Fruit fly (Drosophila melanogaster) whole organism, prepupa: ENCODE measurements around the gene ru.

Experiments
- Blimp-1 ChIP-seq: fragments of 200-800 bp; sonication (Bioruptor generic); optimal IDR thresholded peaks from 3 replicates; lab custom pipeline; 2017; ENCODE audit warnings: missing biosample characterization, missing genetic modification characterization, mild to moderate bottlenecking, moderate library complexity, missing genetic modification reagents
- CG10631 ChIP-seq: fragments of 200-800 bp; sonication (Bioruptor generic); optimal IDR thresholded peaks from 2 replicates; lab custom pipeline; 2016; ENCODE audit warnings: missing biosample characterization, missing genetic modification characterization
- CG10669 ChIP-seq: fragments of 200-800 bp; sonication (Bioruptor generic); optimal IDR thresholded peaks from 3 replicates; lab custom pipeline; 2018; ENCODE audit warnings: missing biosample characterization, mild to moderate bottlenecking, missing genetic modification characterization, moderate library complexity
- CG11294 ChIP-seq: fragments of 200-800 bp; sonication (Bioruptor generic); IDR thresholded peaks from 2 replicates; pipeline ENCODE4 v1.3.6; 2022; ENCODE audit warnings: missing biosample characterization, missing genetic modification characterization
- CG11762 ChIP-seq: fragments of 200-800 bp; sonication (Bioruptor generic); optimal IDR thresholded peaks from 3 replicates; lab custom pipeline; 2016; ENCODE audit warnings: missing biosample characterization, missing genetic modification characterization; ENCODE audit not compliant: insufficient read depth
- CG11902 ChIP-seq: fragments of 200-800 bp; sonication (Bioruptor generic); optimal IDR thresholded peaks from 3 replicates; lab custom pipeline; 2016; ENCODE audit warnings: missing biosample characterization, missing genetic modification characterization
- CG15336 ChIP-seq: fragments of 200-800 bp; sonication (Bioruptor generic); IDR thresholded peaks from 2 replicates; pipeline ENCODE4 v1.3.6; 2022; ENCODE audit warnings: missing biosample characterization, missing genetic modification characterization
- CG1621 ChIP-seq: fragments of 200-800 bp; sonication (Bioruptor generic); optimal IDR thresholded peaks from 3 replicates; lab custom pipeline; 2018; ENCODE audit warnings: missing biosample characterization, mild to moderate bottlenecking, missing genetic modification characterization
- CG16779 ChIP-seq: fragments of 200-800 bp; sonication (Bioruptor generic); optimal IDR thresholded peaks from 3 replicates; lab custom pipeline; 2017; ENCODE audit warnings: missing biosample characterization, mild to moderate bottlenecking, missing genetic modification characterization
- CG31627 ChIP-seq: fragments of 200-800 bp; sonication (Bioruptor generic); optimal IDR thresholded peaks from 3 replicates; lab custom pipeline; 2016; ENCODE audit warnings: missing biosample characterization, missing genetic modification characterization
- CG32006 ChIP-seq: fragments of 200-800 bp; sonication (Bioruptor generic); optimal IDR thresholded peaks from 3 replicates; lab custom pipeline; 2017; ENCODE audit warnings: missing biosample characterization, mild to moderate bottlenecking, missing genetic modification characterization
- CG34406 ChIP-seq: fragments of 200-800 bp; sonication (Bioruptor generic); optimal IDR thresholded peaks from 3 replicates; lab custom pipeline; 2016; ENCODE audit warnings: missing biosample characterization, missing genetic modification characterization
- CG3919 ChIP-seq: fragments of 200-800 bp; sonication (Bioruptor generic); optimal IDR thresholded peaks from 3 replicates; lab custom pipeline; 2016; ENCODE audit warnings: missing biosample characterization, missing genetic modification characterization
- CG6163 ChIP-seq: fragments of 200-800 bp; sonication (Bioruptor generic); IDR thresholded peaks from 3 replicates; pipeline ENCODE4 v1.3.6; 2022; ENCODE audit warnings: missing biosample characterization, missing genetic modification characterization
- CG6276 ChIP-seq: fragments of 200-800 bp; sonication (Bioruptor generic); optimal IDR thresholded peaks from 2 replicates; lab custom pipeline; 2017; ENCODE audit warnings: missing biosample characterization, mild to moderate bottlenecking, missing genetic modification characterization
- CG6792 ChIP-seq: fragments of 200-800 bp; sonication (Bioruptor generic); optimal IDR thresholded peaks from 3 replicates; lab custom pipeline; 2016; ENCODE audit warnings: missing biosample characterization, missing genetic modification characterization
- CG8119 ChIP-seq: fragments of 200-800 bp; sonication (Bioruptor generic); IDR thresholded peaks from 3 replicates; pipeline ENCODE4 v1.3.6; 2022; ENCODE audit warnings: missing biosample characterization, missing genetic modification characterization
- CG8319 ChIP-seq: fragments of 200-800 bp; sonication (Bioruptor generic); optimal IDR thresholded peaks from 3 replicates; lab custom pipeline; 2016; ENCODE audit warnings: missing biosample characterization, missing genetic modification characterization
- CG9139 ChIP-seq: fragments of 200-800 bp; sonication (Bioruptor generic); optimal IDR thresholded peaks from 3 replicates; lab custom pipeline; 2017; ENCODE audit warnings: missing biosample characterization, mild to moderate bottlenecking, missing genetic modification characterization
- Eip75B ChIP-seq: fragments of 200-800 bp; sonication (Bioruptor generic); optimal IDR thresholded peaks from 3 replicates; lab custom pipeline; 2016; ENCODE audit warnings: missing biosample characterization, missing genetic modification characterization
- Eip78C ChIP-seq: fragments of 200-800 bp; sonication (Bioruptor generic); peaks from one replicate; lab custom pipeline; 2016; ENCODE audit warnings: missing biosample characterization, missing genetic modification characterization
- Eip93F ChIP-seq: fragments of 200-800 bp; sonication (Bioruptor generic); optimal IDR thresholded peaks from 2 replicates; lab custom pipeline; 2016; ENCODE audit warnings: missing biosample characterization, mild to moderate bottlenecking, missing genetic modification characterization
- Ets21C ChIP-seq: fragments of 200-800 bp; sonication (Bioruptor generic); optimal IDR thresholded peaks from 3 replicates; lab custom pipeline; 2016; ENCODE audit warnings: missing biosample characterization, missing genetic modification characterization
- Hr39 ChIP-seq: fragments of 200-800 bp; sonication (Bioruptor generic); optimal IDR thresholded peaks from 2 replicates; lab custom pipeline; 2016; ENCODE audit warnings: missing biosample characterization, missing genetic modification characterization
- Hr4 ChIP-seq: fragments of 200-800 bp; sonication (Bioruptor generic); optimal IDR thresholded peaks from 3 replicates; lab custom pipeline; 2016; ENCODE audit warnings: missing biosample characterization, missing genetic modification characterization
- Met ChIP-seq: fragments of 200-800 bp; sonication (Bioruptor generic); optimal IDR thresholded peaks from 3 replicates; lab custom pipeline; 2016; ENCODE audit warnings: missing biosample characterization, missing genetic modification characterization
- OdsH ChIP-seq: fragments of 200-800 bp; sonication (Bioruptor generic); optimal IDR thresholded peaks from 3 replicates; lab custom pipeline; 2016; ENCODE audit warnings: missing biosample characterization, missing genetic modification characterization
- Smox ChIP-seq: fragments of 200-800 bp; sonication (Bioruptor generic); optimal IDR thresholded peaks from 3 replicates; lab custom pipeline; 2016; ENCODE audit warnings: missing biosample characterization, missing genetic modification characterization
- Sox102F ChIP-seq: fragments of 200-800 bp; sonication (Bioruptor generic); optimal IDR thresholded peaks from 2 replicates; lab custom pipeline; 2016; ENCODE audit warnings: missing biosample characterization, mild to moderate bottlenecking, missing genetic modification characterization
- Sox14 ChIP-seq: fragments of 200-800 bp; sonication (Bioruptor generic); optimal IDR thresholded peaks from 3 replicates; lab custom pipeline; 2016; ENCODE audit warnings: missing biosample characterization, missing genetic modification characterization
- Sox15 ChIP-seq: fragments of 200-800 bp; sonication (Bioruptor generic); optimal IDR thresholded peaks from 3 replicates; lab custom pipeline; 2016; ENCODE audit warnings: missing biosample characterization, missing genetic modification characterization
- achi ChIP-seq: fragments of 200-800 bp; sonication (Bioruptor generic); optimal IDR thresholded peaks from 3 replicates; lab custom pipeline; 2016; ENCODE audit warnings: missing biosample characterization, missing genetic modification characterization
- acj6 ChIP-seq: fragments of 200-800 bp; sonication (Bioruptor generic); optimal IDR thresholded peaks from 3 replicates; lab custom pipeline; 2016; ENCODE audit warnings: missing biosample characterization, missing genetic modification characterization
- cyc ChIP-seq: fragments of 200-800 bp; sonication (Bioruptor generic); optimal IDR thresholded peaks from 3 replicates; lab custom pipeline; 2016; ENCODE audit warnings: missing biosample characterization, missing genetic modification characterization
- dac ChIP-seq: fragments of 200-800 bp; sonication (Bioruptor generic); optimal IDR thresholded peaks from 2 replicates; lab custom pipeline; 2017; ENCODE audit warnings: missing biosample characterization, mild to moderate bottlenecking, missing genetic modification characterization
- dsx ChIP-seq: fragments of 200-800 bp; optimal IDR thresholded peaks from 3 replicates; lab custom pipeline; 2019; ENCODE audit warnings: missing biosample characterization, mild to moderate bottlenecking, missing genetic modification characterization, moderate library complexity; ENCODE audit not compliant: poor library complexity, severe bottlenecking
- eg ChIP-seq: fragments of 200-800 bp; sonication (Bioruptor generic); IDR thresholded peaks from 3 replicates; pipeline ENCODE4 v1.3.6; 2022; ENCODE audit warnings: missing biosample characterization, missing genetic modification characterization
- esn ChIP-seq: fragments of 200-800 bp; sonication (Bioruptor generic); optimal IDR thresholded peaks from 2 replicates; lab custom pipeline; 2016; ENCODE audit warnings: missing biosample characterization, mild to moderate bottlenecking, missing genetic modification characterization, moderate library complexity
- fd59A ChIP-seq: fragments of 200-800 bp; sonication (Bioruptor generic); optimal IDR thresholded peaks from 2 replicates; lab custom pipeline; 2017; ENCODE audit warnings: missing biosample characterization, mild to moderate bottlenecking, missing genetic modification characterization, missing genetic modification reagents
- fd85E ChIP-seq: fragments of 200-800 bp; sonication (Bioruptor generic); optimal IDR thresholded peaks from 3 replicates; lab custom pipeline; 2016; ENCODE audit warnings: missing biosample characterization, missing genetic modification characterization
- fkh ChIP-seq: fragments of 200-800 bp; sonication (Bioruptor generic); optimal IDR thresholded peaks from 3 replicates; lab custom pipeline; 2017; ENCODE audit warnings: missing biosample characterization, mild to moderate bottlenecking, missing genetic modification characterization, moderate library complexity
- lz ChIP-seq: fragments of 200-800 bp; sonication (Bioruptor generic); optimal IDR thresholded peaks from 3 replicates; lab custom pipeline; 2016; ENCODE audit warnings: missing biosample characterization, missing genetic modification characterization
- net ChIP-seq: fragments of 200-800 bp; sonication (Bioruptor generic); optimal IDR thresholded peaks from 3 replicates; lab custom pipeline; 2016; ENCODE audit warnings: missing biosample characterization, missing genetic modification characterization
- pdm3 ChIP-seq: fragments of 200-800 bp; sonication (Bioruptor generic); optimal IDR thresholded peaks from 3 replicates; lab custom pipeline; 2016; ENCODE audit warnings: missing biosample characterization, missing genetic modification characterization
- salr ChIP-seq, 2 experiments: fragments of 200-800 bp; sonication (Bioruptor generic); optimal IDR thresholded peaks; 3 replicates each; lab custom pipeline; 2016 to 2018; ENCODE audit warnings: missing biosample characterization in 2 of 2, missing genetic modification characterization in 2 of 2, mild to moderate bottlenecking in 1 of 2
- svp ChIP-seq: fragments of 200-800 bp; sonication (Bioruptor generic); peaks from one replicate; lab custom pipeline; 2016; ENCODE audit warnings: missing biosample characterization, missing genetic modification characterization
- topi ChIP-seq: fragments of 200-800 bp; sonication (Bioruptor generic); optimal IDR thresholded peaks from 3 replicates; lab custom pipeline; 2016; ENCODE audit warnings: missing biosample characterization, missing genetic modification characterization

ru gene

dm6 chr3L:1370939-1371338 is 511 bp downstream of the ru start (continued):
- TF ChIP-seq fkh (no peak), CG15336 (GFP tag; lab: Robert Waterston, UW) (peak; percentile 82), acj6 (GFP tag; lab: Kevin White, UChicago) (peak; percentile 53), CG3919 (GFP tag; lab: Kevin White, UChicago) (peak; percentile 22), cyc (GFP tag; lab: Kevin White, UChicago) (no peak), CG1621 (tag; lab: Kevin White, UChicago) (peak; percentile 8), dsx (GFP tag; lab: Kevin White, UChicago) (no peak), Sox15 (GFP tag; lab: Kevin White, UChicago) (peak; percentile 11), dac (GFP tag; lab: Kevin White, UChicago) (peak; percentile 18), Hr39 (GFP tag; lab: Kevin White, UChicago) (peak; percentile 47), CG9139 (GFP tag; lab: Kevin White, UChicago) (no peak), eg (GFP tag; lab: Robert Waterston, UW) (peak; percentile 75), CG11902 (no peak), CG6276 (peak; percentile 27), Blimp-1 (GFP tag; lab: Kevin White, UChicago) (no peak), pdm3 (peak; percentile 51), fd85E (GFP tag; lab: Kevin White, UChicago) (no peak), OdsH (peak; percentile 66), Eip78C (GFP tag; lab: Kevin White, UChicago) (peak; percentile 86)
- TF ChIP-seq, all 60 proteins: peak for 35

dm6 chr3L:1374438-1375133 is 4.2 kb downstream of the ru start:
- TF ChIP-seq OdsH (peak; percentile 73), fkh (no peak), CG11902 (no peak), CG10631 (GFP tag; lab: Kevin White, UChicago) (peak; percentile 55), CG10669 (GFP tag; lab: Kevin White, UChicago) (no peak), CG31627 (peak; percentile 74), Eip75B (GFP tag; lab: Kevin White, UChicago) (peak; percentile 45), CG8319 (GFP tag; lab: Kevin White, UChicago) (no peak), topi (peak; percentile 37), CG32006 (peak; percentile 79), Eip78C (GFP tag; lab: Kevin White, UChicago) (peak; percentile 90), Met (GFP tag; lab: Kevin White, UChicago) (peak; percentile 76), Sox14 (GFP tag; lab: Kevin White, UChicago) (peak; percentile 73), Sox102F (GFP tag; lab: Kevin White, UChicago) (peak; percentile 69), Hr4 (peak; percentile 82), achi (peak; percentile 48), fd59A (GFP tag; lab: Kevin White, UChicago) (peak; percentile 12), lz (GFP tag; lab: Kevin White, UChicago) (peak; percentile 67), CG6276 (peak; percentile 31), CG6792 (peak; percentile 56), CG11762 (GFP tag; lab: Kevin White, UChicago) (no peak), pdm3 (peak; percentile 74), Blimp-1 (GFP tag; lab: Kevin White, UChicago) (no peak), CG1621 (tag; lab: Kevin White, UChicago) (peak; percentile 10), CG11294 (peak; percentile 44; the same call in 1 of the 2 replicates), CG9139 (GFP tag; lab: Kevin White, UChicago) (no peak), CG34406 (GFP tag; lab: Kevin White, UChicago) (peak; percentile 78), net (GFP tag; lab: Kevin White, UChicago) (peak; percentile 66), Eip93F (GFP tag; lab: Kevin White, UChicago) (no peak), salr (GFP tag; optimal IDR thresholded peaks at IDR 0.05; lab: Kevin White, UChicago) (peak in 1 of 2 experiments; percentile 57), CG3919 (GFP tag; lab: Kevin White, UChicago) (peak; percentile 46), CG16779 (tag; lab: Kevin White, UChicago) (no peak), CG8119 (GFP tag; lab: Robert Waterston, UW) (peak; percentile 75), acj6 (GFP tag; lab: Kevin White, UChicago) (peak; percentile 74), Hr39 (GFP tag; lab: Kevin White, UChicago) (peak; percentile 72), svp (GFP tag; lab: Kevin White, UChicago) (peak; percentile 80), esn (peak; percentile 73), Ets21C (GFP tag; lab: Kevin White, UChicago) (peak; percentile 25), CG6163 (GFP tag; lab: Robert Waterston, UW) (peak; percentile 82), Smox (GFP tag; lab: Kevin White, UChicago) (peak; percentile 73)
